Worm (Caenorhabditis elegans) whole organism, L3 larva: ENCODE results near the gene srz-66.

Source experiments
- ZK546.5 ChIP-seq: sonication (generic microtip); optimal IDR thresholded peaks from 2 replicates; lab custom pipeline; 2017; ENCODE audit warnings: missing biosample characterization, missing genetic modification characterization
- ceh-16 ChIP-seq: sonication (generic microtip); optimal IDR thresholded peaks from 2 replicates; lab custom pipeline; 2017; ENCODE audit warnings: missing biosample characterization, missing genetic modification characterization
- daf-12 ChIP-seq: fragments of 150-350 bp; optimal IDR thresholded peaks from 2 replicates; lab custom pipeline; 2014; ENCODE audit warnings: missing biosample characterization, missing genetic modification reagents, missing genetic modification characterization
- fkh-2 ChIP-seq: fragments of 150-350 bp; optimal IDR thresholded peaks from 2 replicates; lab custom pipeline; 2014; ENCODE audit warnings: missing biosample characterization, missing genetic modification reagents, missing genetic modification characterization
- jun-1 ChIP-seq: fragments of 150-350 bp; optimal IDR thresholded peaks from 2 replicates; lab custom pipeline; 2014; ENCODE audit warnings: missing biosample characterization, missing genetic modification reagents, missing genetic modification characterization
- lin-15B ChIP-seq: fragments of 150-350 bp; optimal IDR thresholded peaks from 2 replicates; lab custom pipeline; 2014; ENCODE audit warnings: missing biosample characterization, missing genetic modification characterization
- nfya-1 ChIP-seq: sonication (generic microtip); optimal IDR thresholded peaks from 2 replicates; lab custom pipeline; 2017; ENCODE audit warnings: missing genetic modification characterization, mild to moderate bottlenecking, missing compliant biosample characterization, antibody characterized with exemption, moderate library complexity; ENCODE audit not compliant: insufficient read depth
- nhr-23 ChIP-seq: fragments of 150-350 bp; optimal IDR thresholded peaks from 2 replicates; lab custom pipeline; 2014; ENCODE audit warnings: missing biosample characterization, missing genetic modification reagents, missing genetic modification characterization
- snpc-4 ChIP-seq: fragments of 150-350 bp; optimal IDR thresholded peaks from 2 replicates; lab custom pipeline; 2014; ENCODE audit warnings: missing biosample characterization, missing genetic modification characterization
- unc-39 ChIP-seq: sonication (generic microtip); optimal IDR thresholded peaks from 4 replicates; lab custom pipeline; 2017; ENCODE audit warnings: missing biosample characterization, missing genetic modification characterization
- unc-62 ChIP-seq: fragments of 150-350 bp; sonication (generic microtip); optimal IDR thresholded peaks from 4 replicates; lab custom pipeline; 2014; ENCODE audit warnings: missing biosample characterization, missing genetic modification reagents, missing genetic modification characterization
- zag-1 ChIP-seq: fragments of 150-350 bp; optimal IDR thresholded peaks from 2 replicates; lab custom pipeline; 2014; ENCODE audit warnings: missing biosample characterization, missing genetic modification characterization

- TF ChIP-seq ZK546.5 (no peak), nhr-23 (tag; lab: Kevin White, UChicago) (no peak), ceh-16 (no peak), nfya-1 (tag; lab: Kevin White, UChicago) (no peak), unc-39 (tag; lab: Kevin White, UChicago) (no peak), jun-1 (tag; lab: Kevin White, UChicago) (no peak), fkh-2 (no peak), snpc-4 (tag; lab: Kevin White, UChicago) (no peak), lin-15B (no peak), unc-62 (no peak), daf-12 (no peak), zag-1 (tag; lab: Kevin White, UChicago) (no peak)
Observed at ce11 chrV:17190399-17190798, 23.0 kb upstream of the srz-66 start, which contains the start of gene str-199.
